Worm (Caenorhabditis elegans) whole organism, late embryonic: ENCODE results near the gene C01F1.6.

Experiments used
- C08G9.2 ChIP-seq: sonication (generic microtip); optimal IDR thresholded peaks from 2 replicates; lab custom pipeline; 2016; ENCODE audit warnings: mild to moderate bottlenecking, missing genetic modification characterization, moderate library complexity, missing compliant biosample characterization
- K02D7.2 ChIP-seq: sonication (generic microtip); optimal IDR thresholded peaks from 2 replicates; lab custom pipeline; 2017; ENCODE audit warnings: mild to moderate bottlenecking, missing genetic modification characterization, missing compliant biosample characterization
- K09A11.1 ChIP-seq: sonication (generic microtip); optimal IDR thresholded peaks from 2 replicates; lab custom pipeline; 2017; ENCODE audit warnings: antibody characterized with exemption, mild to moderate bottlenecking, missing genetic modification characterization, missing compliant biosample characterization; ENCODE audit not compliant: insufficient read depth
- T23F11.4 ChIP-seq: fragments of 200-800 bp; sonication (Bioruptor generic); optimal IDR thresholded peaks from 2 replicates; lab custom pipeline; 2018; ENCODE audit warnings: mild to moderate bottlenecking, missing genetic modification characterization, missing compliant biosample characterization
- Y22D7AL.16 ChIP-seq: sonication (generic microtip); optimal IDR thresholded peaks from 2 replicates; lab custom pipeline; 2016; ENCODE audit warnings: missing genetic modification characterization, missing compliant biosample characterization
- ahr-1 ChIP-seq: sonication (generic microtip); optimal IDR thresholded peaks from 2 replicates; lab custom pipeline; 2016; ENCODE audit warnings: missing genetic modification characterization, missing compliant biosample characterization
- ama-1 ChIP-seq: fragments of 150-350 bp; optimal IDR thresholded peaks from 2 replicates; lab custom pipeline; 2014
- ceh-19 ChIP-seq: fragments of 200-800 bp; sonication (Bioruptor generic); optimal IDR thresholded peaks from 2 replicates; lab custom pipeline; 2018; ENCODE audit warnings: mild to moderate bottlenecking, missing genetic modification characterization, missing compliant biosample characterization
- ceh-22 ChIP-seq: sonication (generic microtip); optimal IDR thresholded peaks from 2 replicates; lab custom pipeline; 2017; ENCODE audit warnings: missing biosample characterization, missing genetic modification characterization
- ceh-24 ChIP-seq: sonication (generic microtip); optimal IDR thresholded peaks from 2 replicates; lab custom pipeline; 2016; ENCODE audit warnings: mild to moderate bottlenecking, missing genetic modification characterization, missing compliant biosample characterization
- ceh-30 ChIP-seq: fragments of 150-350 bp; optimal IDR thresholded peaks from 2 replicates; lab custom pipeline; 2014; ENCODE audit warnings: missing biosample characterization, missing genetic modification characterization
- ceh-34 ChIP-seq: sonication (generic microtip); optimal IDR thresholded peaks from 2 replicates; lab custom pipeline; 2016; ENCODE audit warnings: mild to moderate bottlenecking, missing genetic modification characterization, missing compliant biosample characterization
- ceh-45 ChIP-seq: fragments of 200-800 bp; sonication (Bioruptor generic); IDR thresholded peaks from 2 replicates; pipeline ENCODE4 v1.3.6; 2022; ENCODE audit warnings: missing genetic modification reagents, missing genetic modification characterization, missing compliant biosample characterization
- ceh-9 ChIP-seq: sonication (generic microtip); optimal IDR thresholded peaks from 2 replicates; lab custom pipeline; 2016; ENCODE audit warnings: mild to moderate bottlenecking, missing genetic modification characterization, inconsistent platforms, missing compliant biosample characterization
- dmd-4 ChIP-seq: sonication (generic microtip); optimal IDR thresholded peaks from 2 replicates; lab custom pipeline; 2016; ENCODE audit warnings: borderline replicate concordance, missing genetic modification characterization, missing compliant biosample characterization
- dve-1 ChIP-seq: sonication (generic microtip); optimal IDR thresholded peaks from 2 replicates; lab custom pipeline; 2017; ENCODE audit warnings: antibody characterized with exemption, mild to moderate bottlenecking, missing genetic modification characterization, missing compliant biosample characterization
- fax-1 ChIP-seq: sonication (generic microtip); optimal IDR thresholded peaks from 2 replicates; lab custom pipeline; 2016; ENCODE audit warnings: missing genotype, missing genetic modification characterization, missing compliant biosample characterization
- fkh-10 ChIP-seq: fragments of 150-350 bp; optimal IDR thresholded peaks from 2 replicates; lab custom pipeline; 2014; ENCODE audit warnings: missing biosample characterization, missing genetic modification reagents, missing genetic modification characterization
- hlh-30 ChIP-seq: sonication (generic microtip); optimal IDR thresholded peaks from 2 replicates; lab custom pipeline; 2017; ENCODE audit warnings: antibody characterized with exemption, missing genetic modification characterization, missing compliant biosample characterization; ENCODE audit not compliant: insufficient read depth
- hlh-6 ChIP-seq: sonication (generic microtip); optimal IDR thresholded peaks from 2 replicates; lab custom pipeline; 2016; ENCODE audit warnings: missing genotype, missing genetic modification characterization, missing compliant biosample characterization
- hlh-8 ChIP-seq: sonication (generic microtip); optimal IDR thresholded peaks from 2 replicates; lab custom pipeline; 2016; ENCODE audit warnings: missing genotype, missing genetic modification characterization, missing compliant biosample characterization
- lim-6 ChIP-seq: sonication (generic microtip); optimal IDR thresholded peaks from 2 replicates; lab custom pipeline; 2016; ENCODE audit warnings: missing genetic modification characterization, missing compliant biosample characterization
- lin-11 ChIP-seq: fragments of 200-800 bp; sonication (Bioruptor generic); optimal IDR thresholded peaks from 2 replicates; lab custom pipeline; 2018; ENCODE audit warnings: mild to moderate bottlenecking, missing genetic modification characterization, missing compliant biosample characterization
- madf-2 ChIP-seq: sonication (generic microtip); optimal IDR thresholded peaks from 2 replicates; lab custom pipeline; 2017; ENCODE audit warnings: missing genetic modification characterization, missing compliant biosample characterization
- mec-3 ChIP-seq: sonication (generic microtip); optimal IDR thresholded peaks from 2 replicates; lab custom pipeline; 2016; ENCODE audit warnings: borderline replicate concordance, missing genetic modification characterization, missing compliant biosample characterization
- nhr-11 ChIP-seq: fragments of 150-350 bp; optimal IDR thresholded peaks from 2 replicates; lab custom pipeline; 2014; ENCODE audit warnings: missing biosample characterization, missing genetic modification characterization
- nhr-232 ChIP-seq: sonication (generic microtip); optimal IDR thresholded peaks from 2 replicates; lab custom pipeline; 2016; ENCODE audit warnings: missing genetic modification characterization, missing compliant biosample characterization
- odd-2 ChIP-seq: sonication (generic microtip); optimal IDR thresholded peaks from 2 replicates; lab custom pipeline; 2017; ENCODE audit warnings: antibody characterized with exemption, mild to moderate bottlenecking, missing genetic modification characterization, missing compliant biosample characterization
- pag-3 ChIP-seq: sonication (generic microtip); optimal IDR thresholded peaks from 2 replicates; lab custom pipeline; 2016; ENCODE audit warnings: missing compliant biosample characterization, missing genetic modification characterization, borderline replicate concordance
- pat-9 ChIP-seq: fragments of 200-800 bp; sonication (Bioruptor generic); optimal IDR thresholded peaks from 2 replicates; lab custom pipeline; 2018; ENCODE audit warnings: mild to moderate bottlenecking, missing genetic modification characterization, moderate library complexity, missing compliant biosample characterization
- pax-1 ChIP-seq: fragments of 150-350 bp; optimal IDR thresholded peaks from 2 replicates; lab custom pipeline; 2014; ENCODE audit warnings: missing biosample characterization, missing genetic modification characterization
- pha-4 ChIP-seq: fragments of 150-350 bp; optimal IDR thresholded peaks from 2 replicates; lab custom pipeline; 2018; ENCODE audit warnings: missing biosample characterization, missing genetic modification reagents, missing genetic modification characterization
- pros-1 ChIP-seq: fragments of 150-350 bp; optimal IDR thresholded peaks from 2 replicates; lab custom pipeline; 2014; ENCODE audit warnings: missing biosample characterization, missing genetic modification reagents, missing genetic modification characterization
- rnt-1 ChIP-seq: sonication (generic microtip); optimal IDR thresholded peaks from 2 replicates; lab custom pipeline; 2016; ENCODE audit warnings: missing genetic modification characterization, missing compliant biosample characterization
- sox-2 ChIP-seq: fragments of 200-800 bp; sonication (Bioruptor generic); IDR thresholded peaks from 2 replicates; pipeline ENCODE4 v1.3.6; 2022; ENCODE audit warnings: missing genetic modification reagents, missing genetic modification characterization, missing compliant biosample characterization
- sox-4 ChIP-seq: sonication (generic microtip); optimal IDR thresholded peaks from 2 replicates; lab custom pipeline; 2017; ENCODE audit warnings: mild to moderate bottlenecking, missing genetic modification characterization, inconsistent platforms, missing compliant biosample characterization
- syd-9 ChIP-seq: sonication (generic microtip); optimal IDR thresholded peaks from 2 replicates; lab custom pipeline; 2016; ENCODE audit warnings: mild to moderate bottlenecking, missing genetic modification characterization, moderate library complexity, missing compliant biosample characterization
- tbx-2 ChIP-seq: sonication (generic microtip); optimal IDR thresholded peaks from 2 replicates; lab custom pipeline; 2016; ENCODE audit warnings: missing genetic modification characterization, missing compliant biosample characterization
- tbx-7 ChIP-seq: sonication (generic microtip); optimal IDR thresholded peaks from 2 replicates; lab custom pipeline; 2016; ENCODE audit warnings: missing genotype, missing genetic modification characterization, missing compliant biosample characterization
- ttx-3 ChIP-seq: sonication (generic microtip); optimal IDR thresholded peaks from 2 replicates; lab custom pipeline; 2016; ENCODE audit warnings: missing genetic modification reagents, missing genetic modification characterization, missing compliant biosample characterization
- unc-3 ChIP-seq, 2 experiments: fragments of 200-800 bp in 1 of 2; sonication (Bioruptor generic) in 1 of 2; sonication (generic microtip) in 1 of 2; conservative IDR thresholded peaks in 1 of 2; optimal IDR thresholded peaks in 1 of 2; 2 replicates each; pipeline versions ENCODE4 v1.3.6 to Lab custom; 2016 to 2022; ENCODE audit warnings: missing compliant biosample characterization in 2 of 2, missing genetic modification characterization in 2 of 2, missing genetic modification reagents in 1 of 2
- unc-42 ChIP-seq: sonication (generic microtip); optimal IDR thresholded peaks from 2 replicates; lab custom pipeline; 2016; ENCODE audit warnings: missing genotype, missing genetic modification characterization, missing compliant biosample characterization
- unc-55 ChIP-seq: sonication (generic microtip); optimal IDR thresholded peaks from 2 replicates; lab custom pipeline; 2017; ENCODE audit warnings: missing biosample characterization, missing genetic modification reagents, missing genetic modification characterization
- unc-86 ChIP-seq: sonication (generic microtip); optimal IDR thresholded peaks from 2 replicates; lab custom pipeline; 2016; ENCODE audit warnings: missing genetic modification characterization, missing compliant biosample characterization
- zip-5 ChIP-seq: sonication (generic microtip); optimal IDR thresholded peaks from 2 replicates; lab custom pipeline; 2016; ENCODE audit warnings: missing genetic modification characterization, missing compliant biosample characterization
- ztf-16 ChIP-seq: sonication (generic microtip); optimal IDR thresholded peaks from 2 replicates; lab custom pipeline; 2017; ENCODE audit warnings: missing genetic modification characterization, missing compliant biosample characterization

Gene C01F1.6

ce11 chrII:4237701-4238214 lies 50.3 kb downstream of the C01F1.6 start, which contains the start of the genes fbxc-44 and C16A11.2 (continued):
- TF ChIP-seq tbx-2 (tag; lab: Kevin White, UChicago) (peak; percentile 79), ceh-9 (tag; lab: Kevin White, UChicago) (no peak), ttx-3 (peak; percentile 83), syd-9 (peak; percentile 54), ztf-16 (peak; percentile 62), hlh-6 (tag; lab: Kevin White, UChicago) (no peak), hlh-8 (tag; lab: Kevin White, UChicago) (peak; percentile 67), unc-3 (GFP tag; conservative IDR thresholded peaks at IDR 0.05; lab: Robert Waterston, UW) (0 out of 2 replicates have a peak, but pooled peaks have one; percentile 18), unc-3 (tag; optimal IDR thresholded peaks at IDR 0.05; lab: Kevin White, UChicago) (peak; percentile 46), unc-55 (GFP tag; lab: Kevin White, UChicago) (no peak), ceh-45 (GFP tag; lab: Robert Waterston, UW) (peak; percentile 58; the same call in 1 of the 2 replicates), Y22D7AL.16 (tag; lab: Kevin White, UChicago) (peak; percentile 57), ceh-34 (tag; lab: Kevin White, UChicago) (peak; percentile 66), unc-86 (tag; lab: Kevin White, UChicago) (peak; percentile 41), dmd-4 (tag; lab: Kevin White, UChicago) (peak; percentile 42), pax-1 (no peak), ceh-30 (no peak), K02D7.2 (tag; lab: Kevin White, UChicago) (peak; percentile 56), dve-1 (tag; lab: Kevin White, UChicago) (no peak), lin-11 (peak; percentile 54), zip-5 (tag; lab: Kevin White, UChicago) (peak; percentile 62), fkh-10 (no peak), ahr-1 (tag; lab: Kevin White, UChicago) (peak; percentile 48), pat-9 (tag; lab: Kevin White, UChicago) (peak; percentile 54), C08G9.2 (tag; lab: Kevin White, UChicago) (peak; percentile 35), unc-42 (tag; lab: Kevin White, UChicago) (peak; percentile 38), ama-1 (lab: Kevin White, UChicago) (no peak), ceh-22 (tag; lab: Kevin White, UChicago) (no peak), K09A11.1 (tag; lab: Kevin White, UChicago) (peak; percentile 83), lim-6 (peak; percentile 17), sox-4 (peak; percentile 74), nhr-232 (tag; lab: Kevin White, UChicago) (peak; percentile 52), pros-1 (tag; lab: Kevin White, UChicago) (no peak), ceh-19 (GFP tag; lab: Kevin White, UChicago) (peak; percentile 63), odd-2 (tag; lab: Kevin White, UChicago) (peak; percentile 69), fax-1 (peak; percentile 71), madf-2 (peak; percentile 59), ceh-24 (tag; lab: Kevin White, UChicago) (peak; percentile 37), sox-2 (no peak), hlh-30 (tag; lab: Kevin White, UChicago) (no peak), T23F11.4 (peak; percentile 23), mec-3 (tag; lab: Kevin White, UChicago) (no peak)

ce11 chrII:4235959-4236358 lies 52.1 kb downstream of the C01F1.6 start, which contains the start of gene fbxc-43:
Gene fbxc-43 (minus strand): TSS chrII:4235996.
- TF ChIP-seq pha-4 (tag; lab: Kevin White, UChicago) (no peak), rnt-1 (no peak), hlh-8 (tag; lab: Kevin White, UChicago) (no peak), Y22D7AL.16 (tag; lab: Kevin White, UChicago) (no peak), madf-2 (no peak), pag-3 (tag; lab: Kevin White, UChicago) (no peak), sox-2 (no peak), syd-9 (no peak), nhr-11 (tag; lab: Kevin White, UChicago) (no peak), tbx-7 (tag; lab: Kevin White, UChicago) (no peak)
